Fruit fly (Drosophila melanogaster) whole organism: ENCODE measurements around the gene CG11095.

ENCODE experiments used
- CG8478 ChIP-seq: fragments of >200 bp; optimal IDR thresholded peaks from 2 replicates; lab custom pipeline; 2018; ENCODE audit warnings: inconsistent platforms
- Dll ChIP-seq: fragments of >200 bp; optimal IDR thresholded peaks from 2 replicates; lab custom pipeline; 2017
- pan ChIP-seq: fragments of >200 bp; optimal IDR thresholded peaks from 2 replicates; lab custom pipeline; 2017
- psq ChIP-seq: fragments of >200 bp; optimal IDR thresholded peaks from 2 replicates; lab custom pipeline; 2017
- usp ChIP-seq: fragments of >200 bp; optimal IDR thresholded peaks from 2 replicates; lab custom pipeline; 2017; ENCODE audit warnings: missing biosample characterization, missing genetic modification characterization, mixed read lengths

dm6 chrX:13791011-13791410 lies 20.5 kb upstream of the CG11095 start, which contains the start of gene CG10993:
- TF ChIP-seq CG8478 (lab: Kevin White, UChicago), result no peak
- no peak for TF ChIP-seq usp
- no peak for TF ChIP-seq Dll (lab: Kevin White, UChicago)
- no peak for TF ChIP-seq pan (lab: Kevin White, UChicago)
- TF ChIP-seq psq (lab: Kevin White, UChicago), result no peak
